Worm (Caenorhabditis elegans) whole organism, L4 larva: Measurements from ENCODE around the gene Y56A3A.2.

Experiments used
- F49E8.2 ChIP-seq: sonication (generic microtip); optimal IDR thresholded peaks from 2 replicates; lab custom pipeline; 2016; ENCODE audit warnings: missing compliant biosample characterization, mild to moderate bottlenecking, missing genetic modification characterization, borderline replicate concordance
- ces-1 ChIP-seq: fragments of 150-350 bp; sonication (generic microtip); optimal IDR thresholded peaks from 4 replicates; lab custom pipeline; 2014; ENCODE audit warnings: missing biosample characterization, missing genetic modification reagents, missing genetic modification characterization
- jun-1 ChIP-seq: fragments of 150-350 bp; optimal IDR thresholded peaks from 2 replicates; lab custom pipeline; 2014; ENCODE audit warnings: missing biosample characterization, missing genetic modification reagents, missing genetic modification characterization
- mdl-1 ChIP-seq, 2 experiments: fragments of 150-350 bp in 1 of 2; sonication (generic microtip) in 1 of 2; optimal IDR thresholded peaks; 2 replicates each; lab custom pipeline; 2014 to 2017; ENCODE audit warnings: missing biosample characterization in 2 of 2, missing genetic modification characterization in 2 of 2
- mxl-2 ChIP-seq: fragments of 200-800 bp; sonication (Bioruptor generic); conservative IDR thresholded peaks from 2 replicates; pipeline ENCODE4 v1.3.6; 2022; ENCODE audit warnings: missing genetic modification reagents, missing genetic modification characterization, missing compliant biosample characterization
- nhr-102 ChIP-seq: sonication (generic microtip); optimal IDR thresholded peaks from 2 replicates; lab custom pipeline; 2016; ENCODE audit warnings: mild to moderate bottlenecking, missing genetic modification characterization, moderate library complexity, missing compliant biosample characterization
- nhr-76 ChIP-seq: fragments of 150-350 bp; optimal IDR thresholded peaks from 2 replicates; lab custom pipeline; 2014; ENCODE audit warnings: missing biosample characterization, missing genetic modification characterization
- pha-4 ChIP-seq, 2 experiments: fragments of 150-350 bp in 1 of 2; fragments of 200-800 bp in 1 of 2; sonication (Bioruptor generic) in 1 of 2; IDR thresholded peaks in 1 of 2; optimal IDR thresholded peaks in 1 of 2; 2 replicates each; pipeline versions ENCODE4 v1.3.6 to Lab custom; 2014 to 2022; ENCODE audit warnings: missing genetic modification characterization in 2 of 2, missing genetic modification reagents in 2 of 2, missing biosample characterization in 1 of 2, missing compliant biosample characterization in 1 of 2

- TF ChIP-seq pha-4 (GFP tag; IDR thresholded peaks at IDR 0.05; lab: Robert Waterston, UW) (peak; percentile 67), pha-4 (tag; optimal IDR thresholded peaks at IDR 0.05; lab: Kevin White, UChicago) (peak; percentile 96), F49E8.2 (tag; lab: Kevin White, UChicago) (no peak), mdl-1 (tag; optimal IDR thresholded peaks at IDR 0.05; lab: Kevin White, UChicago) (peak in 1 of 2 experiments; percentile 74), ces-1 (GFP tag; lab: Kevin White, UChicago) (no peak), nhr-102 (tag; lab: Kevin White, UChicago) (peak; percentile 34), jun-1 (tag; lab: Kevin White, UChicago) (peak; percentile 9), nhr-76 (tag; lab: Kevin White, UChicago) (no peak), mxl-2 (GFP tag; lab: Robert Waterston, UW) (no peak)
These were observed 8.0 kb upstream of the Y56A3A.2 start for ce11 chrIII:11870009-11870408.
